Worm (Caenorhabditis elegans): ENCODE data around the gene C29E4.9.

The C29E4.9 gene

ce11 chrIII:7913488-7913887, 43.4 kb downstream of the C29E4.9 start, which contains the start of gene ZK688.12:
ZK688.12 (minus strand) TSS chrIII:7913588.
- no peak for TF ChIP-seq dpff-1 (tag; optimal IDR thresholded peaks at IDR 0.05)
- no peak for TF ChIP-seq nhr-90 (tag; optimal IDR thresholded peaks at IDR 0.05)
- no peak for TF ChIP-seq ceh-58 (GFP tag; IDR thresholded peaks at IDR 0.05)
- TF ChIP-seq zim-3 (tag; optimal IDR thresholded peaks at IDR 0.05) = no peak
- no peak for TF ChIP-seq ekl-4 (GFP tag; IDR thresholded peaks at IDR 0.05)
- TF ChIP-seq F39B2.1 (GFP tag; IDR thresholded peaks at IDR 0.05) = no peak
- no peak for TF ChIP-seq rec-8 (tag; optimal IDR thresholded peaks at IDR 0.05)
- no peak for TF ChIP-seq unc-130 (GFP tag; optimal IDR thresholded peaks at IDR 0.05)
- TF ChIP-seq B0336.3 (GFP tag; IDR thresholded peaks at IDR 0.05) = no peak
- no peak for TF ChIP-seq bed-1 (GFP tag; IDR thresholded peaks at IDR 0.05)
- TF ChIP-seq C06A6.2 (GFP tag; conservative IDR thresholded peaks at IDR 0.05) = no peak
- TF ChIP-seq nfyb-1 (GFP tag; IDR thresholded peaks at IDR 0.05) = no peak
- TF ChIP-seq ztf-26 (tag; optimal IDR thresholded peaks at IDR 0.05) = no peak

ce11 chrIII:7911621-7912020, 45.2 kb downstream of the C29E4.9 start, which contains the start of gene ZK688.7:
ZK688.7 (minus strand) TSS chrIII:7911634.
- TF ChIP-seq nhr-80 (tag; optimal IDR thresholded peaks at IDR 0.05) (peak; percentile 25), hmg-1.2 (GFP tag; IDR thresholded peaks at IDR 0.05) (peak; percentile 85), F10E7.11 (tag; optimal IDR thresholded peaks at IDR 0.05) (no peak), attf-5 (GFP tag; optimal IDR thresholded peaks at IDR 0.05) (peak; percentile 68)

- TF ChIP-seq lir-1 (GFP tag; conservative IDR thresholded peaks at IDR 0.05) (no peak), F39B2.1 (GFP tag; IDR thresholded peaks at IDR 0.05) (no peak), efl-1 (GFP tag; optimal IDR thresholded peaks at IDR 0.05) (no peak), lag-1 (GFP tag; IDR thresholded peaks at IDR 0.05) (no peak), Y95B8A.8 (GFP tag; IDR thresholded peaks at IDR 0.05) (no peak), F55B11.4 (tag; optimal IDR thresholded peaks at IDR 0.05; ENCODE audit: borderline replicate concordance, insufficient read depth) (no peak), lin-35 (GFP tag; optimal IDR thresholded peaks at IDR 0.05) (no peak), rpc-1 (optimal IDR thresholded peaks at IDR 0.05) (no peak), rpc-1 (tag; optimal IDR thresholded peaks at IDR 0.05) (no peak), ccch-3 (GFP tag; optimal IDR thresholded peaks at IDR 0.05) (no peak), zim-3 (tag; optimal IDR thresholded peaks at IDR 0.05) (no peak), ZK185.1 (tag; optimal IDR thresholded peaks at IDR 0.05; ENCODE audit: poor library complexity, severe bottlenecking) (no peak)
Observed at ce11 chrIII:7909263-7909662, 47.6 kb downstream of the C29E4.9 start, which contains the start of gene ZK688.1. ZK688.1 (plus strand) TSS chrIII:7909563.

ce11 chrIII:7907515-7907914, 49.4 kb downstream of the C29E4.9 start, which contains the start of gene pcp-5:
pcp-5 (minus strand) TSS chrIII:7907615.
- TF ChIP-seq mes-4 (tag; optimal IDR thresholded peaks at IDR 0.05) = no peak
- TF ChIP-seq snpc-1.3 (tag; optimal IDR thresholded peaks at IDR 0.05; ENCODE audit: insufficient read depth) = no peak
- TF ChIP-seq die-1 (tag; optimal IDR thresholded peaks at IDR 0.05) = no peak

Data from whole organism, young adult.